Worm (Caenorhabditis elegans) whole organism, late embryonic: ENCODE results near the gene ZK355.2.

Experiments used
- C08G9.2 ChIP-seq: sonication (generic microtip); optimal IDR thresholded peaks from 2 replicates; lab custom pipeline; 2016; ENCODE audit warnings: mild to moderate bottlenecking, missing genetic modification characterization, moderate library complexity, missing compliant biosample characterization
- ahr-1 ChIP-seq: sonication (generic microtip); optimal IDR thresholded peaks from 2 replicates; lab custom pipeline; 2016; ENCODE audit warnings: missing genetic modification characterization, missing compliant biosample characterization
- ama-1 ChIP-seq: fragments of 150-350 bp; optimal IDR thresholded peaks from 2 replicates; lab custom pipeline; 2014
- ceh-14 ChIP-seq: sonication (generic microtip); optimal IDR thresholded peaks from 2 replicates; lab custom pipeline; 2016; ENCODE audit warnings: missing genotype, missing genetic modification characterization, missing compliant biosample characterization
- ceh-18 ChIP-seq: sonication (generic microtip); optimal IDR thresholded peaks from 2 replicates; lab custom pipeline; 2016; ENCODE audit warnings: missing genetic modification characterization, missing compliant biosample characterization
- ceh-19 ChIP-seq: fragments of 200-800 bp; sonication (Bioruptor generic); optimal IDR thresholded peaks from 2 replicates; lab custom pipeline; 2018; ENCODE audit warnings: mild to moderate bottlenecking, missing genetic modification characterization, missing compliant biosample characterization
- ceh-2 ChIP-seq: sonication (generic microtip); optimal IDR thresholded peaks from 2 replicates; lab custom pipeline; 2016; ENCODE audit warnings: missing genotype, missing genetic modification characterization, missing compliant biosample characterization
- ceh-22 ChIP-seq: sonication (generic microtip); optimal IDR thresholded peaks from 2 replicates; lab custom pipeline; 2017; ENCODE audit warnings: missing biosample characterization, missing genetic modification characterization
- ceh-24 ChIP-seq: sonication (generic microtip); optimal IDR thresholded peaks from 2 replicates; lab custom pipeline; 2016; ENCODE audit warnings: mild to moderate bottlenecking, missing genetic modification characterization, missing compliant biosample characterization
- ceh-34 ChIP-seq: sonication (generic microtip); optimal IDR thresholded peaks from 2 replicates; lab custom pipeline; 2016; ENCODE audit warnings: mild to moderate bottlenecking, missing genetic modification characterization, missing compliant biosample characterization
- ceh-9 ChIP-seq: sonication (generic microtip); optimal IDR thresholded peaks from 2 replicates; lab custom pipeline; 2016; ENCODE audit warnings: mild to moderate bottlenecking, missing genetic modification characterization, inconsistent platforms, missing compliant biosample characterization
- che-1 ChIP-seq: sonication (generic microtip); optimal IDR thresholded peaks from 2 replicates; lab custom pipeline; 2016; ENCODE audit warnings: mild to moderate bottlenecking, missing genetic modification characterization, missing compliant biosample characterization
- dmd-4 ChIP-seq: sonication (generic microtip); optimal IDR thresholded peaks from 2 replicates; lab custom pipeline; 2016; ENCODE audit warnings: borderline replicate concordance, missing genetic modification characterization, missing compliant biosample characterization
- dve-1 ChIP-seq: sonication (generic microtip); optimal IDR thresholded peaks from 2 replicates; lab custom pipeline; 2017; ENCODE audit warnings: antibody characterized with exemption, mild to moderate bottlenecking, missing genetic modification characterization, missing compliant biosample characterization
- elt-2 ChIP-seq: sonication (generic microtip); optimal IDR thresholded peaks from 2 replicates; lab custom pipeline; 2016; ENCODE audit warnings: missing genetic modification reagents, missing genetic modification characterization, missing compliant biosample characterization
- eyg-1 ChIP-seq: sonication (generic microtip); optimal IDR thresholded peaks from 2 replicates; lab custom pipeline; 2016; ENCODE audit warnings: missing genotype, missing genetic modification characterization, missing compliant biosample characterization
- fkh-6 ChIP-seq: sonication (generic microtip); optimal IDR thresholded peaks from 2 replicates; lab custom pipeline; 2016; ENCODE audit warnings: missing genetic modification characterization, missing compliant biosample characterization
- hlh-13 ChIP-seq: fragments of 200-800 bp; sonication (Bioruptor generic); optimal IDR thresholded peaks from 2 replicates; lab custom pipeline; 2018; ENCODE audit warnings: mild to moderate bottlenecking, missing genetic modification characterization, missing compliant biosample characterization
- hlh-15 ChIP-seq: sonication (generic microtip); optimal IDR thresholded peaks from 2 replicates; lab custom pipeline; 2016; ENCODE audit warnings: missing genetic modification characterization, missing compliant biosample characterization
- hlh-8 ChIP-seq: sonication (generic microtip); optimal IDR thresholded peaks from 2 replicates; lab custom pipeline; 2016; ENCODE audit warnings: missing genotype, missing genetic modification characterization, missing compliant biosample characterization
- lim-6 ChIP-seq: sonication (generic microtip); optimal IDR thresholded peaks from 2 replicates; lab custom pipeline; 2016; ENCODE audit warnings: missing genetic modification characterization, missing compliant biosample characterization
- lin-11 ChIP-seq: fragments of 200-800 bp; sonication (Bioruptor generic); optimal IDR thresholded peaks from 2 replicates; lab custom pipeline; 2018; ENCODE audit warnings: mild to moderate bottlenecking, missing genetic modification characterization, missing compliant biosample characterization
- nhr-11 ChIP-seq: fragments of 150-350 bp; optimal IDR thresholded peaks from 2 replicates; lab custom pipeline; 2014; ENCODE audit warnings: missing biosample characterization, missing genetic modification characterization
- odd-2 ChIP-seq: sonication (generic microtip); optimal IDR thresholded peaks from 2 replicates; lab custom pipeline; 2017; ENCODE audit warnings: antibody characterized with exemption, mild to moderate bottlenecking, missing genetic modification characterization, missing compliant biosample characterization
- pag-3 ChIP-seq: sonication (generic microtip); optimal IDR thresholded peaks from 2 replicates; lab custom pipeline; 2016; ENCODE audit warnings: missing compliant biosample characterization, missing genetic modification characterization, borderline replicate concordance
- pax-1 ChIP-seq: fragments of 150-350 bp; optimal IDR thresholded peaks from 2 replicates; lab custom pipeline; 2014; ENCODE audit warnings: missing biosample characterization, missing genetic modification characterization
- ref-2 ChIP-seq: sonication (generic microtip); optimal IDR thresholded peaks from 2 replicates; lab custom pipeline; 2016; ENCODE audit warnings: missing genetic modification characterization, missing compliant biosample characterization
- sdc-2 ChIP-seq: sonication (generic microtip); optimal IDR thresholded peaks from 2 replicates; lab custom pipeline; 2016; ENCODE audit warnings: missing genotype, missing genetic modification characterization, missing compliant biosample characterization
- sox-2 ChIP-seq: fragments of 200-800 bp; sonication (Bioruptor generic); IDR thresholded peaks from 2 replicates; pipeline ENCODE4 v1.3.6; 2022; ENCODE audit warnings: missing genetic modification reagents, missing genetic modification characterization, missing compliant biosample characterization
- sox-4 ChIP-seq: sonication (generic microtip); optimal IDR thresholded peaks from 2 replicates; lab custom pipeline; 2017; ENCODE audit warnings: mild to moderate bottlenecking, missing genetic modification characterization, inconsistent platforms, missing compliant biosample characterization
- ttx-3 ChIP-seq: sonication (generic microtip); optimal IDR thresholded peaks from 2 replicates; lab custom pipeline; 2016; ENCODE audit warnings: missing genetic modification reagents, missing genetic modification characterization, missing compliant biosample characterization
- unc-3 ChIP-seq, 2 experiments: fragments of 200-800 bp in 1 of 2; sonication (Bioruptor generic) in 1 of 2; sonication (generic microtip) in 1 of 2; conservative IDR thresholded peaks in 1 of 2; optimal IDR thresholded peaks in 1 of 2; 2 replicates each; pipeline versions ENCODE4 v1.3.6 to Lab custom; 2016 to 2022; ENCODE audit warnings: missing compliant biosample characterization in 2 of 2, missing genetic modification characterization in 2 of 2, missing genetic modification reagents in 1 of 2
- unc-86 ChIP-seq: sonication (generic microtip); optimal IDR thresholded peaks from 2 replicates; lab custom pipeline; 2016; ENCODE audit warnings: missing genetic modification characterization, missing compliant biosample characterization
- ztf-16 ChIP-seq: sonication (generic microtip); optimal IDR thresholded peaks from 2 replicates; lab custom pipeline; 2017; ENCODE audit warnings: missing genetic modification characterization, missing compliant biosample characterization

ZK355.2 gene

DNA sequence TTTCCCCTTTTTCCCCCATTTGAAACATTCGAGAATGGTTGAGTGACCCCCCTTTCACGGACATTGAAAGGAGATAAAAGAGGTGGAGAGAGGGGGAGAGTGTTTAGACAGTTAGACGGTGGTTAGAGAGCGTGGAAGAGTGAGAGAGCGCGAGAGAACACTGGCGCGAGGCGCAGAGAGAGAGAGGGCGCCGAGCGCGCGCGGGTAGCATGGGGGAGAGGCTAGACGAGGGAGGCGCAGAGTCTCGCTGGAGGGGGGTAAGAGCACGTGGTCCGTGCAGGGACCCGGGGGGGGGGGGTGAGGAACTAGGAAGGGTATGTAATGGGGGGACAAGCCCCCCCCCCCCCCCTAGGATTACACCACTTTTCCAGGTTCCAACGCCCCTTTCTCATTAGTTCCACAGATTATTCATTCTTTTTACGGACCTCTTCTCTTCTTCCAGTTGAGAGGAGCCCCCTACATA lies 50.3 kb downstream of the ZK355.2 start (continued):
- TF ChIP-seq ceh-34 (tag; lab: Kevin White, UChicago): peak; percentile 3
- peak; percentile 40 for TF ChIP-seq pax-1
- no peak for TF ChIP-seq ref-2 (tag; lab: Kevin White, UChicago)
- no peak for TF ChIP-seq nhr-11 (tag; lab: Kevin White, UChicago)
- peak; percentile 23 for TF ChIP-seq ceh-18 (tag; lab: Kevin White, UChicago)
- TF ChIP-seq odd-2 (tag; lab: Kevin White, UChicago): no peak
- TF ChIP-seq ama-1 (lab: Kevin White, UChicago): no peak
- peak; percentile 18 for TF ChIP-seq ztf-16
- no peak; the same call in 1 of the 2 replicates for TF ChIP-seq sox-2
- TF ChIP-seq hlh-15 (tag; lab: Kevin White, UChicago): no peak
- no peak for TF ChIP-seq ceh-14 (tag; lab: Kevin White, UChicago)
- peak; percentile 42 for TF ChIP-seq sox-4 (tag; lab: Kevin White, UChicago)
- no peak for TF ChIP-seq ceh-9
- TF ChIP-seq unc-86: peak; percentile 31
- no peak for TF ChIP-seq fkh-6 (tag; lab: Kevin White, UChicago)
- TF ChIP-seq lin-11 (tag; lab: Kevin White, UChicago): no peak
- peak; percentile 12 for TF ChIP-seq ceh-19 (GFP tag; lab: Kevin White, UChicago)
- no peak for TF ChIP-seq pag-3 (tag; lab: Kevin White, UChicago)
- no peak for TF ChIP-seq C08G9.2
- no peak for TF ChIP-seq hlh-8 (tag; lab: Kevin White, UChicago)
- 0 out of 2 replicates have a peak, but pooled peaks have one; percentile 4 for TF ChIP-seq unc-3 (GFP tag; conservative IDR thresholded peaks at IDR 0.05; lab: Robert Waterston, UW)
- no peak for TF ChIP-seq unc-3 (tag; optimal IDR thresholded peaks at IDR 0.05; lab: Kevin White, UChicago)
- TF ChIP-seq ceh-22: peak; percentile 31
- no peak for TF ChIP-seq hlh-13 (GFP tag; lab: Kevin White, UChicago)
- TF ChIP-seq sdc-2 (tag; lab: Kevin White, UChicago): no peak
- TF ChIP-seq che-1 (tag; lab: Kevin White, UChicago): no peak
- TF ChIP-seq lim-6 (tag; lab: Kevin White, UChicago): no peak
- TF ChIP-seq dmd-4: no peak
- TF ChIP-seq ceh-24 (tag; lab: Kevin White, UChicago): no peak
- TF ChIP-seq ceh-2: no peak
- TF ChIP-seq eyg-1: no peak
- TF ChIP-seq ttx-3: peak; percentile 38
- peak; percentile 69 for TF ChIP-seq dve-1 (tag; lab: Kevin White, UChicago)
- no peak for TF ChIP-seq elt-2 (tag; lab: Kevin White, UChicago)
- TF ChIP-seq, all 69 proteins: peak for 20

DNA sequence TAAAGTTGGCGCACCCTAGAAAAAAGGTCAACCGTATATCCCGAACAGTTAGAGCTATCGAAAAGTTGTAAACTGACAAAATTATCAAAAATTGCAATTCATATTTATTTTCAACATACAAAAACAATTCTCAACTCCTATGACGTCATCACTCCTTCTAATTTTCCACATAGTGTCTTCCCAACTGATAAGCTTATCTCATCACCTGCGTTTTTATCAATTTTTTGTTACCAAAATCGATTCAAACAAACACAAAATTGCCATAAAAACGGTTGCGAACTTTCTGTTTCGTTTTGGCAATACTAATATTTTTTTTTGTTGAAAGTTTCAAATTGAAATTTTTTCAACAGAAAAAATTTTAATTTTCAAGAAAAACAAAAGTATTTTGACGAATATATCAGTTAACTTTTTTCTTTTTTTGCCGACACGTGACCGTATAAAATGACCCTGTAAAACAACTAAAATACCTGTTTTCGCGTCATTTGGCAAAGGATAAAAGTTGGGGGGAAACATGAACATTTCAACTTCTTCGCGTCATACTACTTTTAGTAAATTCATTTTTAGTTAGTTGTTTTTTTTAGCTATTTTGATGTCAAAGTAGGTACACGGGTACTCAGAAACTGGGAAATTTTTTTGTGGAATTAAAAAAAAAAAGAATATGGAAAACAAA lies 52.0 kb downstream of the ZK355.2 start:
- TF ChIP-seq elt-2 (tag; lab: Kevin White, UChicago) (peak; percentile 96), ahr-1 (tag; lab: Kevin White, UChicago) (no peak)
